Worm (Caenorhabditis elegans): ENCODE data around the gene slfl-4.
"Not testable (repeated sequence)": the region's sequence is repeated elsewhere in the genome, so short reads cannot be mapped to it uniquely, and the experiment has no call there.

Gene slfl-4

ce11 chrIV:5308046-5308643, 33.8 kb downstream of the slfl-4 start, which contains the start of the genes ZK354.9 and msp-58:
Gene ZK354.9 (minus strand): TSS chrIV:5308146.
Gene msp-58 (plus strand): TSS chrIV:5308593.
- not testable (repeated sequence) for TF ChIP-seq ceh-91 (GFP tag; IDR thresholded peaks at IDR 0.05); ceh-27 (GFP tag; optimal IDR thresholded peaks at IDR 0.05); egrh-3 (GFP tag; IDR thresholded peaks at IDR 0.05)

ce11 chrIV:5309137-5309536, 34.8 kb downstream of the slfl-4 start:
- TF ChIP-seq snpc-4 (GFP tag; optimal IDR thresholded peaks at IDR 0.05) (peak; percentile 70), snpc-4 (tag; optimal IDR thresholded peaks at IDR 0.05) (peak; percentile 49 to 96 (median 83)), snpc-1.1 (tag; optimal IDR thresholded peaks at IDR 0.05; ENCODE audit: insufficient read depth) (peak; percentile 60)

- TF ChIP-seq snpc-1.1 (tag; optimal IDR thresholded peaks at IDR 0.05; ENCODE audit: insufficient read depth) (no peak), lin-54 (GFP tag; optimal IDR thresholded peaks at IDR 0.05) (no peak), mcd-1 (GFP tag; IDR thresholded peaks at IDR 0.05) (no peak), lag-1 (GFP tag; IDR thresholded peaks at IDR 0.05) (no peak), T26A5.8 (tag; optimal IDR thresholded peaks at IDR 0.05) (no peak), akir-1 (GFP tag; optimal IDR thresholded peaks at IDR 0.05) (no peak), F49E8.2 (tag; optimal IDR thresholded peaks at IDR 0.05; ENCODE audit: insufficient read depth) (no peak), ceh-91 (GFP tag; IDR thresholded peaks at IDR 0.05) (no peak), snpc-4 (GFP tag; optimal IDR thresholded peaks at IDR 0.05) (no peak), snpc-4 (tag; optimal IDR thresholded peaks at IDR 0.05) (no peak), tbx-9 (tag; optimal IDR thresholded peaks at IDR 0.05; ENCODE audit: borderline replicate concordance) (no peak), madf-10 (tag; optimal IDR thresholded peaks at IDR 0.05) (no peak), ceh-79 (tag; optimal IDR thresholded peaks at IDR 0.05) (no peak)
Measured at ce11 chrIV:5309742-5310141, 35.4 kb downstream of the slfl-4 start, which contains the start of gene ZK354.3. Gene ZK354.3 (plus strand): TSS chrIV:5310042.

ce11 chrIV:5313011-5313410, 38.7 kb downstream of the slfl-4 start, which contains the start of the genes msp-59 and ZK354.2:
Gene msp-59 (minus strand): TSS chrIV:5313111.
Gene ZK354.2 (plus strand): TSS chrIV:5313405.
- not testable (repeated sequence) for TF ChIP-seq hmg-20 (GFP tag; IDR thresholded peaks at IDR 0.05); hlh-12 (tag; optimal IDR thresholded peaks at IDR 0.05); B0035.1 (tag; optimal IDR thresholded peaks at IDR 0.05)

- not testable (repeated sequence) for TF ChIP-seq ceh-58 (GFP tag; IDR thresholded peaks at IDR 0.05); rec-8 (tag; optimal IDR thresholded peaks at IDR 0.05); hsf-1 (GFP tag; IDR thresholded peaks at IDR 0.05)
Measured at ce11 chrIV:5316223-5316622, 41.9 kb downstream of the slfl-4 start, which contains the start of gene msp-65. Gene msp-65 (plus strand): TSS chrIV:5316523.

ce11 chrIV:5317106-5317505, 42.8 kb downstream of the slfl-4 start:
- TF ChIP-seq Y95B8A.8 (GFP tag; IDR thresholded peaks at IDR 0.05) (0 out of 2 replicates have a peak, but pooled peaks have one; percentile 36), F49E8.2 (tag; optimal IDR thresholded peaks at IDR 0.05; ENCODE audit: insufficient read depth) (peak; percentile 45), ekl-4 (GFP tag; IDR thresholded peaks at IDR 0.05) (peak; percentile 63), T26A5.8 (tag; optimal IDR thresholded peaks at IDR 0.05) (no peak), tbp1 (GFP tag; optimal IDR thresholded peaks at IDR 0.05) (peak; percentile 78), hsf-1 (GFP tag; IDR thresholded peaks at IDR 0.05) (no peak; the same call in 1 of the 2 replicates), hmg-1.2 (GFP tag; IDR thresholded peaks at IDR 0.05) (peak; percentile 88), attf-6 (GFP tag; IDR thresholded peaks at IDR 0.05) (peak; percentile 97), snpc-4 (GFP tag; optimal IDR thresholded peaks at IDR 0.05) (peak; percentile 94), snpc-4 (tag; optimal IDR thresholded peaks at IDR 0.05) (peak; percentile 93 to 99 (median 98)), pbrm-1 (GFP tag; IDR thresholded peaks at IDR 0.05) (peak; percentile 85), F52B5.7 (tag; optimal IDR thresholded peaks at IDR 0.05) (no peak), snpc-3.4 (tag; optimal IDR thresholded peaks at IDR 0.05) (peak; percentile 75), Y53G8AR.9 (GFP tag; conservative IDR thresholded peaks at IDR 0.05) (0 out of 2 replicates have a peak, but pooled peaks have one; percentile 40), B0261.1 (tag; optimal IDR thresholded peaks at IDR 0.05) (peak; percentile 4), D2030.7 (GFP tag; IDR thresholded peaks at IDR 0.05) (peak; percentile 94), ets-4 (GFP tag; optimal IDR thresholded peaks at IDR 0.05) (no peak), gei-17 (GFP tag; optimal IDR thresholded peaks at IDR 0.05) (no peak), rcor-1 (GFP tag; IDR thresholded peaks at IDR 0.05) (peak; percentile 82), madf-8 (GFP tag; conservative IDR thresholded peaks at IDR 0.05) (0 out of 2 replicates have a peak, but pooled peaks have one; percentile 23), mcd-1 (GFP tag; IDR thresholded peaks at IDR 0.05) (peak; percentile 51; the same call in 1 of the 2 replicates)
